Fruit fly (Drosophila melanogaster) whole organism, embryonic: ENCODE results near the gene CG43675.

ENCODE experiments used
- Bgb ChIP-seq: fragments of 200-800 bp; sonication (Bioruptor generic); IDR thresholded peaks from 2 replicates; pipeline ENCODE4 v1.3.6; 2022; ENCODE audit warnings: missing biosample characterization, missing genetic modification characterization; ENCODE audit not compliant: partially characterized antibody
- CG10462 ChIP-seq: fragments of 200-800 bp; sonication (Bioruptor generic); optimal IDR thresholded peaks from 2 replicates; lab custom pipeline; 2016; ENCODE audit warnings: missing biosample characterization, missing genetic modification characterization
- CG11247 ChIP-seq: fragments of 200-800 bp; sonication (Bioruptor generic); IDR thresholded peaks from 2 replicates; pipeline ENCODE4 v1.3.6; 2022; ENCODE audit warnings: missing biosample characterization, missing genetic modification characterization
- CG1233 ChIP-seq: fragments of 200-800 bp; sonication (Bioruptor generic); optimal IDR thresholded peaks from 4 replicates; lab custom pipeline; 2018; ENCODE audit warnings: missing biosample characterization, mild to moderate bottlenecking, missing genetic modification characterization
- CG12942 ChIP-seq: fragments of 200-800 bp; sonication (Bioruptor generic); optimal IDR thresholded peaks from 3 replicates; lab custom pipeline; 2016; ENCODE audit warnings: missing biosample characterization, missing genetic modification characterization
- CG13123 ChIP-seq: fragments of 200-800 bp; sonication (Bioruptor generic); optimal IDR thresholded peaks from 2 replicates; lab custom pipeline; 2016; ENCODE audit warnings: missing biosample characterization, missing genetic modification characterization
- CG13894 ChIP-seq: fragments of 200-800 bp; sonication (Bioruptor generic); optimal IDR thresholded peaks from 3 replicates; lab custom pipeline; 2018; ENCODE audit warnings: missing biosample characterization, mild to moderate bottlenecking, missing genetic modification characterization, moderate library complexity
- CG17912 ChIP-seq: fragments of 200-800 bp; sonication (Bioruptor generic); optimal IDR thresholded peaks from 2 replicates; lab custom pipeline; 2018; ENCODE audit warnings: missing biosample characterization, mild to moderate bottlenecking, missing genetic modification characterization
- CG18262 ChIP-seq: fragments of 200-800 bp; optimal IDR thresholded peaks from 3 replicates; lab custom pipeline; 2019; ENCODE audit warnings: missing biosample characterization, mild to moderate bottlenecking, missing genetic modification characterization, moderate library complexity
- CG18619 ChIP-seq: fragments of 200-800 bp; sonication (Bioruptor generic); optimal IDR thresholded peaks from 3 replicates; lab custom pipeline; 2017; ENCODE audit warnings: missing biosample characterization, mild to moderate bottlenecking, missing genetic modification characterization
- CG2129 ChIP-seq: fragments of 200-800 bp; sonication (Bioruptor generic); IDR thresholded peaks from 2 replicates; pipeline ENCODE4 v1.3.6; 2022; ENCODE audit warnings: missing biosample characterization, missing genetic modification characterization; ENCODE audit not compliant: partially characterized antibody
- CG3163 ChIP-seq: fragments of 200-800 bp; sonication (Bioruptor generic); optimal IDR thresholded peaks from 3 replicates; lab custom pipeline; 2016; ENCODE audit warnings: missing biosample characterization, missing genetic modification characterization
- CG3281 ChIP-seq: fragments of 200-800 bp; sonication (Bioruptor generic); optimal IDR thresholded peaks from 3 replicates; lab custom pipeline; 2017; ENCODE audit warnings: missing biosample characterization, mild to moderate bottlenecking, missing genetic modification characterization
- CG34422 ChIP-seq: fragments of 200-800 bp; sonication (Bioruptor generic); IDR thresholded peaks from 3 replicates; pipeline ENCODE4 v1.3.6; 2022; ENCODE audit warnings: missing biosample characterization, missing genetic modification characterization
- CG4282 ChIP-seq: fragments of 200-800 bp; sonication (Bioruptor generic); optimal IDR thresholded peaks from 2 replicates; lab custom pipeline; 2016; ENCODE audit warnings: missing biosample characterization, missing genetic modification characterization
- CG5180 ChIP-seq: fragments of 200-800 bp; sonication (Bioruptor generic); optimal IDR thresholded peaks from 3 replicates; lab custom pipeline; 2017; ENCODE audit warnings: missing biosample characterization, missing genetic modification characterization, mild to moderate bottlenecking, moderate library complexity, missing genetic modification reagents
- CG6254 ChIP-seq: fragments of 200-800 bp; sonication (Bioruptor generic); optimal IDR thresholded peaks from 3 replicates; lab custom pipeline; 2017; ENCODE audit warnings: mild to moderate bottlenecking, missing biosample characterization, missing genetic modification reagents, missing genetic modification characterization
- CG7372 ChIP-seq: fragments of 200-800 bp; sonication (Bioruptor generic); IDR thresholded peaks from 2 replicates; pipeline ENCODE4 v1.3.6; 2022; ENCODE audit warnings: missing biosample characterization, missing genetic modification characterization
- CG7556 ChIP-seq: fragments of 200-800 bp; sonication (Bioruptor generic); optimal IDR thresholded peaks from 2 replicates; lab custom pipeline; 2017; ENCODE audit warnings: missing biosample characterization, mild to moderate bottlenecking, missing genetic modification characterization
- CG7963 ChIP-seq: fragments of 200-800 bp; sonication (Bioruptor generic); IDR thresholded peaks from 3 replicates; pipeline ENCODE4 v1.3.6; 2022; ENCODE audit warnings: missing biosample characterization, missing genetic modification characterization; ENCODE audit not compliant: partially characterized antibody
- CG8290 ChIP-seq, 3 experiments: fragments of 200-800 bp; sonication (Bioruptor generic); optimal IDR thresholded peaks; 2 replicates each; lab custom pipeline; 2016 to 2019; ENCODE audit warnings: missing biosample characterization in 3 of 3, missing genetic modification characterization in 3 of 3, mild to moderate bottlenecking in 2 of 3, moderate library complexity in 1 of 3
- Doc2 ChIP-seq: fragments of 200-800 bp; sonication (Bioruptor generic); IDR thresholded peaks from 2 replicates; pipeline ENCODE4 v1.3.6; 2022; ENCODE audit warnings: missing biosample characterization, missing genetic modification characterization
- Dref ChIP-seq: fragments of 200-800 bp; sonication (Bioruptor generic); IDR thresholded peaks from 2 replicates; pipeline ENCODE4 v1.3.6; 2022; ENCODE audit warnings: missing biosample characterization, missing genetic modification characterization
- H2.0 ChIP-seq: fragments of 200-800 bp; sonication (Bioruptor generic); IDR thresholded peaks from 2 replicates; pipeline ENCODE4 v1.3.6; 2022; ENCODE audit warnings: missing biosample characterization, missing genetic modification characterization
- HLH3B ChIP-seq: fragments of 200-800 bp; sonication (Bioruptor generic); IDR thresholded peaks from 2 replicates; pipeline ENCODE4 v1.3.6; 2022; ENCODE audit warnings: missing biosample characterization, missing genetic modification characterization
- Hey ChIP-seq: fragments of 200-800 bp; sonication (Bioruptor generic); optimal IDR thresholded peaks from 3 replicates; lab custom pipeline; 2018; ENCODE audit warnings: missing biosample characterization, mild to moderate bottlenecking, missing genetic modification characterization
- Hr78 ChIP-seq, 2 experiments: fragments of 200-800 bp in 1 of 2; fragments of >200 bp in 1 of 2; sonication (Bioruptor generic) in 1 of 2; optimal IDR thresholded peaks; 2 replicates each; lab custom pipeline; 2017 to 2019; ENCODE audit warnings: missing biosample characterization in 2 of 2, missing genetic modification characterization in 2 of 2, mild to moderate bottlenecking in 1 of 2, moderate library complexity in 1 of 2
- NC2β ChIP-seq: fragments of 200-800 bp; sonication (Bioruptor generic); optimal IDR thresholded peaks from 2 replicates; lab custom pipeline; 2016; ENCODE audit warnings: missing biosample characterization, missing genetic modification characterization
- Nf-YC ChIP-seq: fragments of 200-800 bp; optimal IDR thresholded peaks from 3 replicates; lab custom pipeline; 2019; ENCODE audit warnings: missing biosample characterization, mild to moderate bottlenecking, missing genetic modification characterization, moderate library complexity
- Rfx ChIP-seq: fragments of 200-800 bp; sonication (Bioruptor generic); IDR thresholded peaks from 2 replicates; pipeline ENCODE4 v1.3.6; 2022; ENCODE audit warnings: missing biosample characterization, missing genetic modification characterization
- Sox100B ChIP-seq: fragments of 200-800 bp; sonication (Bioruptor generic); optimal IDR thresholded peaks from 3 replicates; lab custom pipeline; 2018; ENCODE audit warnings: missing biosample characterization, mild to moderate bottlenecking, missing genetic modification characterization
- TFAM ChIP-seq: fragments of 200-800 bp; sonication (Bioruptor generic); optimal IDR thresholded peaks from 2 replicates; lab custom pipeline; 2017; ENCODE audit warnings: missing biosample characterization, missing genetic modification characterization, inconsistent platforms
- ac ChIP-seq: fragments of 200-800 bp; sonication (Bioruptor generic); optimal IDR thresholded peaks from 3 replicates; lab custom pipeline; 2017; ENCODE audit warnings: missing biosample characterization, mild to moderate bottlenecking, missing genetic modification characterization
- bab2 ChIP-seq: fragments of 200-800 bp; sonication (Bioruptor generic); optimal IDR thresholded peaks from 2 replicates; lab custom pipeline; 2016; ENCODE audit warnings: missing biosample characterization, missing genetic modification characterization
- ci ChIP-seq: fragments of 200-800 bp; sonication (Bioruptor generic); IDR thresholded peaks from 3 replicates; pipeline ENCODE4 v1.3.6; 2022; ENCODE audit warnings: missing biosample characterization, missing genetic modification characterization
- da ChIP-seq: fragments of 200-800 bp; sonication (Bioruptor generic); optimal IDR thresholded peaks from 2 replicates; lab custom pipeline; 2016; ENCODE audit warnings: missing biosample characterization, missing genetic modification characterization
- dpn ChIP-seq, 2 experiments: fragments of 200-800 bp; sonication (Bioruptor generic); optimal IDR thresholded peaks; 3 replicates each; lab custom pipeline; 2016; ENCODE audit warnings: missing biosample characterization in 2 of 2, missing genetic modification characterization in 2 of 2
- ftz-f1 ChIP-seq: fragments of 200-800 bp; sonication (Bioruptor generic); optimal IDR thresholded peaks from 2 replicates; lab custom pipeline; 2016; ENCODE audit warnings: missing biosample characterization, missing genetic modification characterization
- gcm ChIP-seq: fragments of 200-800 bp; sonication (Bioruptor generic); optimal IDR thresholded peaks from 2 replicates; lab custom pipeline; 2019; ENCODE audit warnings: missing biosample characterization, mild to moderate bottlenecking, missing genetic modification characterization, moderate library complexity
- jigr1 ChIP-seq: fragments of 200-800 bp; sonication (Bioruptor generic); IDR thresholded peaks from 3 replicates; pipeline ENCODE4 v1.3.6; 2022; ENCODE audit warnings: missing biosample characterization, missing genetic modification characterization
- lilli ChIP-seq: fragments of 200-800 bp; sonication (Bioruptor generic); optimal IDR thresholded peaks from 3 replicates; lab custom pipeline; 2016; ENCODE audit warnings: missing biosample characterization, missing genetic modification characterization
- luna ChIP-seq: fragments of 200-800 bp; sonication (Bioruptor generic); optimal IDR thresholded peaks from 2 replicates; lab custom pipeline; 2016; ENCODE audit warnings: missing biosample characterization, missing genetic modification characterization
- mld ChIP-seq: fragments of 200-800 bp; sonication (Bioruptor generic); IDR thresholded peaks from 3 replicates; pipeline ENCODE4 v1.3.6; 2022; ENCODE audit warnings: missing biosample characterization, missing genetic modification characterization; ENCODE audit not compliant: partially characterized antibody
- sens-2 ChIP-seq: fragments of 200-800 bp; sonication (Bioruptor generic); IDR thresholded peaks from 2 replicates; pipeline ENCODE4 v1.3.6; 2022; ENCODE audit warnings: missing biosample characterization, missing genetic modification characterization
- sqz ChIP-seq: fragments of 200-800 bp; sonication (Bioruptor generic); optimal IDR thresholded peaks from 3 replicates; lab custom pipeline; 2018; ENCODE audit warnings: missing biosample characterization, mild to moderate bottlenecking, missing genetic modification characterization
- toy ChIP-seq: fragments of 200-800 bp; sonication (Bioruptor generic); IDR thresholded peaks from 2 replicates; pipeline ENCODE4 v1.3.6; 2022; ENCODE audit warnings: missing biosample characterization, missing genetic modification characterization
- trh ChIP-seq: fragments of 200-800 bp; sonication (Bioruptor generic); optimal IDR thresholded peaks from 2 replicates; lab custom pipeline; 2016; ENCODE audit warnings: missing biosample characterization, missing genetic modification characterization
- tx ChIP-seq: fragments of 200-800 bp; sonication (Bioruptor generic); optimal IDR thresholded peaks from 2 replicates; lab custom pipeline; 2016; ENCODE audit warnings: missing biosample characterization, missing genetic modification characterization
- z ChIP-seq: fragments of 200-800 bp; sonication (Bioruptor generic); IDR thresholded peaks from 3 replicates; pipeline ENCODE4 v1.3.6; 2022; ENCODE audit warnings: missing biosample characterization, missing genetic modification characterization

CG43675 gene

DNA sequence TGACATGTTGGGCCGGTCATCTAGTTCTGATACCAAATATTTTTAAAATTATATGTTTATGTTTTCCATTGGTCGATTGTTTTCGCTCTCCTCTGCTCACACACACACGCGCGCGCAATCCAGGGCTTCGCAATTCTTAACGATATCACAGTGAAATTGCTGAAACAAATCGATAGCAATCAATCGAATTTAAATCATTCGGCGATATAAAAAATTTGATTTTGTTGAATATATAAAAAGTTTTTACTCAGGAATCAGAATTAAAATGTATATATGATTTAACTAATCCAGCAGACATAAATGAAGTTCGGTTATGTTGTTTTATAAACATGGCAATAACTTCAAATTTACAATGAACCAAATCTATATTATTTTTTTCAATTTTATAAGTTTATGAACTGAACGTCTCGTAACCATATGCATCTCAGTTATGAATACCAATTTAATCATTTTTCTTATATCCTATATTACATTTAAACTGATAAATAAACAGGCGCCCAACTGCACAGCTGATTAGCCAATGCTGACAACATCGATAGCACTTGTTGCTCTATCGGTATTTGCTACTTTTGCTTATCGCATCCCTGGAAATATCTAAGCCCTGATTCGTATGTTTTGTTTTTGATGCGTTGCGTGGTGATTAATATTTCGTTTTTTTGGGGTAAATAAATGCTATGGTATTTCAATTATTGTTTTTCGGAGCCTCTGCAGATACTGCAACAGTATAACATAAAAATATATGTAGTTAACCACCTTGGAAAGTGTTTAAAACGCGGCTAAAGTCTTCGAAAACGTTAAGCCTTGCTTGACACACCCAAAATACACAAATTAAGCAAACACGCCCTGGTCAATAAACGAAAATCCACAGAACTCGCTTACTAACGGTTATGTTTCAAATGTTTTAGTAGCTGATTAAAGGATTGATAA, 20.4 kb upstream of the CG43675 start, which contains the start of the genes Aduk and pasi2 (continued):
- TF ChIP-seq sqz (GFP tag; lab: Kevin White, UChicago) (peak; percentile 9), CG6254 (GFP tag; lab: Kevin White, UChicago) (peak; percentile 14), CG11247 (GFP tag; lab: Robert Waterston, UW) (no peak), H2.0 (GFP tag; lab: Robert Waterston, UW) (no peak), CG1233 (GFP tag; lab: Kevin White, UChicago) (no peak), CG4282 (GFP tag; lab: Kevin White, UChicago) (no peak), ci (GFP tag; lab: Robert Waterston, UW) (no peak), jigr1 (no peak), tx (GFP tag; lab: Kevin White, UChicago) (no peak), mld (GFP tag; lab: Robert Waterston, UW) (peak; percentile 71), Bgb (peak; percentile 82), CG12942 (GFP tag; lab: Kevin White, UChicago) (no peak), CG3163 (GFP tag; lab: Kevin White, UChicago) (no peak), ftz-f1 (no peak), Dref (peak; percentile 90), CG2129 (GFP tag; lab: Robert Waterston, UW) (peak; percentile 38), CG7963 (GFP tag; lab: Robert Waterston, UW) (peak; percentile 46; the same call in 1 of the 3 replicates), CG7556 (GFP tag; lab: Kevin White, UChicago) (no peak), CG17912 (GFP tag; lab: Kevin White, UChicago) (no peak), trh (GFP tag; lab: Kevin White, UChicago) (no peak), CG3281 (GFP tag; lab: Kevin White, UChicago) (peak; percentile 52), sens-2 (no peak), CG8290 (GFP tag; optimal IDR thresholded peaks at IDR 0.05; lab: Kevin White, UChicago) (no peak), CG8290 (tag; optimal IDR thresholded peaks at IDR 0.05; lab: Kevin White, UChicago) (peak in 1 of 2 experiments; percentile 59), Sox100B (GFP tag; lab: Kevin White, UChicago) (no peak), CG5180 (GFP tag; lab: Kevin White, UChicago) (no peak), CG13123 (GFP tag; lab: Kevin White, UChicago) (no peak), luna (no peak), da (GFP tag; lab: Kevin White, UChicago) (no peak), TFAM (GFP tag; lab: Kevin White, UChicago) (no peak), Hr78 (GFP tag; optimal IDR thresholded peaks at IDR 0.05; lab: Kevin White, UChicago) (no peak), toy (GFP tag; lab: Robert Waterston, UW) (no peak), gcm (GFP tag; lab: Kevin White, UChicago) (no peak), Nf-YC (tag; lab: Kevin White, UChicago) (peak; percentile 99), lilli (peak; percentile 3), Hey (tag; lab: Kevin White, UChicago) (no peak), CG34422 (peak; percentile 6; the same call in 1 of the 3 replicates), ac (GFP tag; lab: Kevin White, UChicago) (no peak), bab2 (peak; percentile 22), Doc2 (GFP tag; lab: Robert Waterston, UW) (no peak), dpn (GFP tag; optimal IDR thresholded peaks at IDR 0.05; lab: Kevin White, UChicago) (no peak), NC2β (GFP tag; lab: Kevin White, UChicago) (no peak), z (no peak), CG13894 (tag; lab: Kevin White, UChicago) (peak; percentile 17), CG18619 (no peak), CG7372 (GFP tag; lab: Robert Waterston, UW) (no peak), CG10462 (GFP tag; lab: Kevin White, UChicago) (no peak), Rfx (GFP tag; lab: Robert Waterston, UW) (0 out of 2 replicates have a peak, but pooled peaks have one; percentile 38), HLH3B (GFP tag; lab: Robert Waterston, UW) (no peak), CG18262 (tag; lab: Kevin White, UChicago) (no peak)
